Worm (Caenorhabditis elegans) whole organism, mixed stage, embryonic: Measurements from ENCODE around the gene T13C5.9.

Source experiments
- blmp-1 ChIP-seq: fragments of 150-350 bp; optimal IDR thresholded peaks from 2 replicates; lab custom pipeline; 2014; ENCODE audit warnings: missing biosample characterization, missing genetic modification characterization
- cnd-1 ChIP-seq: fragments of 200-800 bp; sonication (Bioruptor generic); optimal IDR thresholded peaks from 2 replicates; lab custom pipeline; 2018; ENCODE audit warnings: mild to moderate bottlenecking, missing genetic modification characterization, missing compliant biosample characterization
- elt-3 ChIP-seq: fragments of 150-350 bp; optimal IDR thresholded peaks from 2 replicates; lab custom pipeline; 2014; ENCODE audit warnings: missing biosample characterization, missing genetic modification characterization
- lsy-2 ChIP-seq: fragments of 150-350 bp; optimal IDR thresholded peaks from 2 replicates; lab custom pipeline; 2014; ENCODE audit warnings: missing biosample characterization, missing genetic modification characterization
- nhr-237 ChIP-seq: fragments of 150-350 bp; optimal IDR thresholded peaks from 2 replicates; lab custom pipeline; 2014; ENCODE audit warnings: missing biosample characterization, missing genetic modification characterization
- nhr-28 ChIP-seq: fragments of 150-350 bp; optimal IDR thresholded peaks from 2 replicates; lab custom pipeline; 2014; ENCODE audit warnings: missing biosample characterization, missing genetic modification characterization
- pha-4 ChIP-seq: fragments of 150-350 bp; optimal IDR thresholded peaks from 2 replicates; lab custom pipeline; 2018; ENCODE audit warnings: missing biosample characterization, missing genetic modification reagents, missing genetic modification characterization

- TF ChIP-seq cnd-1 (tag; lab: Kevin White, UChicago) (no peak), lsy-2 (no peak), nhr-237 (tag; lab: Kevin White, UChicago) (no peak), elt-3 (tag; lab: Kevin White, UChicago) (no peak), blmp-1 (tag; lab: Kevin White, UChicago) (no peak), pha-4 (tag; lab: Kevin White, UChicago) (no peak), nhr-28 (tag; lab: Kevin White, UChicago) (no peak)
Measured at ce11 chrX:6184709-6185108, 5.3 kb upstream of the T13C5.9 start, which contains the start of gene T13C5.2.
